Fruit fly (Drosophila melanogaster): ENCODE measurements around the gene Nlp.

Nlp gene

DNA sequence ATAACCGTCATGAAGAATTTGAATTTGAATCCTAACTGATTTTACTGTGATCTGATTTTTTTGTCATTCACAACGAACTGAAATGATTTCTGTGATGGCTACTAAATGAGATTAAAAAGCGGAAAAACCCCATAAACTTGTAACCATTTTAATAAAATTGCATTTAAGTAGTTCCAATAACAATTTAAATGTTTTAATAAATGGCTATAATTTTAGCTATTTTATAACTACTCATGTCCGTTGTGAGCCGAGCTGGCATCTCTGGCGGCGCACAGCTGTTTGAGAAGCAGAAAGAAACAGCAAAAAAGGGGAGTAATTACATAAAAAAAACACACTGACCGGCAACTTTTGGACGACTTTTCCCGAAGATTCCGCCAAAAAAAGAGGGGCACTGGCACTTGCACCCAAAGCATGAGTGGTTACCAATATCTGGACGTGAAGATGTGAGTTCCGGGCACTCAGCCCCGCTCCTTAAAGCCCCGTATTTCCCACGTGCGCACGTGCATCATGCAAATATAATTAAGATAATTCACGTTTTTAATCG lies 52.1 kb downstream of the Nlp start, which contains the start of the genes CG7950 and Rpp14a (continued):
- peak; percentile 76 for TF ChIP-seq lmd (GFP tag; IDR thresholded peaks at IDR 0.05)
- TF ChIP-seq Dbx (GFP tag; IDR thresholded peaks at IDR 0.05), result peak; percentile 87
- TF ChIP-seq ro (GFP tag; IDR thresholded peaks at IDR 0.05), result no peak
- no peak for TF ChIP-seq Eip74EF (GFP tag; optimal IDR thresholded peaks at IDR 0.05)
- TF ChIP-seq Tbp (GFP tag; optimal IDR thresholded peaks at IDR 0.05), result no peak
- peak; percentile 72 for TF ChIP-seq CG4404 (GFP tag; IDR thresholded peaks at IDR 0.05)
- TF ChIP-seq Gsc (GFP tag; IDR thresholded peaks at IDR 0.05), result no peak; the same call in 1 of the 2 replicates
- peak; percentile 21 for TF ChIP-seq CG30431 (GFP tag; optimal IDR thresholded peaks at IDR 0.05)
- TF ChIP-seq CG2678 (tag; optimal IDR thresholded peaks at IDR 0.05), result peak; percentile 75
- TF ChIP-seq HLH4C (GFP tag; IDR thresholded peaks at IDR 0.05; ENCODE audit: partially characterized antibody), result no peak
- TF ChIP-seq maf-S (GFP tag; optimal IDR thresholded peaks at IDR 0.05), result peak; percentile 74
- peak; percentile 85 for TF ChIP-seq pho (GFP tag; optimal IDR thresholded peaks at IDR 0.05)
- no peak for TF ChIP-seq toy (GFP tag; IDR thresholded peaks at IDR 0.05)
- no peak for TF ChIP-seq gt (GFP tag; IDR thresholded peaks at IDR 0.05)
- TF ChIP-seq wor (GFP tag; IDR thresholded peaks at IDR 0.05), result peak; percentile 54; the same call in 1 of the 2 replicates
- peak; percentile 81 for TF ChIP-seq vfl (GFP tag; optimal IDR thresholded peaks at IDR 0.05)
- TF ChIP-seq CG12219 (GFP tag; optimal IDR thresholded peaks at IDR 0.05), result peak; percentile 51
- peak; percentile 47 for TF ChIP-seq ssp (GFP tag; IDR thresholded peaks at IDR 0.05)
- no peak for TF ChIP-seq Doc2 (GFP tag; IDR thresholded peaks at IDR 0.05)
- TF ChIP-seq p53 (GFP tag; optimal IDR thresholded peaks at IDR 0.05), result no peak
- TF ChIP-seq sqz (GFP tag; optimal IDR thresholded peaks at IDR 0.05), result peak; percentile 16
- peak; percentile 31 for TF ChIP-seq CG13123 (GFP tag; optimal IDR thresholded peaks at IDR 0.05)
- peak; percentile 79 for TF ChIP-seq esg (GFP tag; conservative IDR thresholded peaks at IDR 0.05)
- TF ChIP-seq CG7745 (tag; optimal IDR thresholded peaks at IDR 0.05), result no peak
- peak; percentile 50 for TF ChIP-seq da (GFP tag; optimal IDR thresholded peaks at IDR 0.05)
- peak; percentile 73; the same call in 2 of the 3 replicates for TF ChIP-seq CG11456 (GFP tag; IDR thresholded peaks at IDR 0.05)
- no peak for TF ChIP-seq cad (GFP tag; optimal IDR thresholded peaks at IDR 0.05)
- no peak for TF ChIP-seq vnd (GFP tag; IDR thresholded peaks at IDR 0.05; ENCODE audit: partially characterized antibody)
- TF ChIP-seq btn (GFP tag; optimal IDR thresholded peaks at IDR 0.05), result peak; percentile 61
- peak; percentile 64 for TF ChIP-seq B-H1 (GFP tag; IDR thresholded peaks at IDR 0.05)
- TF ChIP-seq E2f1 (GFP tag; IDR thresholded peaks at IDR 0.05), result peak; percentile 69
- TF ChIP-seq fru (optimal IDR thresholded peaks at IDR 0.05), result no peak
- TF ChIP-seq pzg (GFP tag; optimal IDR thresholded peaks at IDR 0.05), result peak; percentile 58
- peak; percentile 75 for TF ChIP-seq chm (GFP tag; IDR thresholded peaks at IDR 0.05)
- TF ChIP-seq CG43689 (GFP tag; IDR thresholded peaks at IDR 0.05), result peak; percentile 22; the same call in 1 of the 2 replicates
- no peak for TF ChIP-seq jing (GFP tag; optimal IDR thresholded peaks at IDR 0.05)
- peak; percentile 84 for TF ChIP-seq Dip3 (GFP tag; optimal IDR thresholded peaks at IDR 0.05)
- TF ChIP-seq Fer2 (tag; optimal IDR thresholded peaks at IDR 0.05), result peak; percentile 26
- TF ChIP-seq dpn (GFP tag; optimal IDR thresholded peaks at IDR 0.05), result peak; percentile 78 to 79
- peak; percentile 62 for TF ChIP-seq CG8944 (GFP tag; optimal IDR thresholded peaks at IDR 0.05)
- peak; percentile 85 for TF ChIP-seq mam (GFP tag; optimal IDR thresholded peaks at IDR 0.05)
- TF ChIP-seq Nf-YB (GFP tag; optimal IDR thresholded peaks at IDR 0.05), result peak; percentile 59
- peak; percentile 38 for TF ChIP-seq crc (GFP tag; optimal IDR thresholded peaks at IDR 0.05)
- TF ChIP-seq CG6689 (GFP tag; IDR thresholded peaks at IDR 0.05), result peak; percentile 70
- TF ChIP-seq H15 (GFP tag; IDR thresholded peaks at IDR 0.05), result peak; percentile 70; the same call in 1 of the 3 replicates
- no peak for TF ChIP-seq CG6683 (GFP tag; optimal IDR thresholded peaks at IDR 0.05)
- peak; percentile 42 for TF ChIP-seq luna (GFP tag; optimal IDR thresholded peaks at IDR 0.05)
- TF ChIP-seq Xbp1 (GFP tag; optimal IDR thresholded peaks at IDR 0.05), result peak; percentile 88
- TF ChIP-seq CG17612 (GFP tag; IDR thresholded peaks at IDR 0.05), result peak; percentile 61
- TF ChIP-seq CG12236 (GFP tag; optimal IDR thresholded peaks at IDR 0.05), result peak; percentile 44
- TF ChIP-seq Vsx1 (GFP tag; optimal IDR thresholded peaks at IDR 0.05), result no peak
- peak; percentile 71 for TF ChIP-seq Ets97D (GFP tag; optimal IDR thresholded peaks at IDR 0.05)

All from whole organism, embryonic.